Worm (Caenorhabditis elegans) whole organism, mixed stage, embryonic: ENCODE data around the gene smcl-1.

Source experiments
- M03D4.4 ChIP-seq: sonication (generic microtip); optimal IDR thresholded peaks from 2 replicates; lab custom pipeline; 2017; ENCODE audit warnings: mild to moderate bottlenecking, missing genetic modification characterization, missing compliant biosample characterization
- bed-3 ChIP-seq: fragments of 200-800 bp; sonication (Bioruptor generic); optimal IDR thresholded peaks from 3 replicates; lab custom pipeline; 2018; ENCODE audit warnings: mild to moderate bottlenecking, missing genetic modification characterization, moderate library complexity, missing compliant biosample characterization
- blmp-1 ChIP-seq: fragments of 150-350 bp; optimal IDR thresholded peaks from 2 replicates; lab custom pipeline; 2014; ENCODE audit warnings: missing biosample characterization, missing genetic modification characterization
- ceh-39 ChIP-seq: fragments of 150-350 bp; optimal IDR thresholded peaks from 2 replicates; lab custom pipeline; 2014; ENCODE audit warnings: missing biosample characterization, missing genetic modification characterization
- ceh-43 ChIP-seq: fragments of 200-800 bp; sonication (Bioruptor generic); optimal IDR thresholded peaks from 2 replicates; lab custom pipeline; 2018; ENCODE audit warnings: mild to moderate bottlenecking, missing genetic modification characterization, moderate library complexity, missing compliant biosample characterization
- ceh-83 ChIP-seq: fragments of 200-800 bp; sonication (Bioruptor generic); optimal IDR thresholded peaks from 2 replicates; lab custom pipeline; 2018; ENCODE audit warnings: mild to moderate bottlenecking, missing genetic modification characterization, missing compliant biosample characterization
- ces-1 ChIP-seq: fragments of 150-350 bp; optimal IDR thresholded peaks from 2 replicates; lab custom pipeline; 2014; ENCODE audit warnings: missing biosample characterization, missing genetic modification reagents, missing genetic modification characterization
- cnd-1 ChIP-seq: fragments of 200-800 bp; sonication (Bioruptor generic); optimal IDR thresholded peaks from 2 replicates; lab custom pipeline; 2018; ENCODE audit warnings: mild to moderate bottlenecking, missing genetic modification characterization, missing compliant biosample characterization
- drap-1 ChIP-seq: fragments of 200-800 bp; sonication (Bioruptor generic); optimal IDR thresholded peaks from 3 replicates; lab custom pipeline; 2018; ENCODE audit warnings: mild to moderate bottlenecking, missing genetic modification characterization, missing compliant biosample characterization
- elt-1 ChIP-seq: sonication (generic microtip); optimal IDR thresholded peaks from 2 replicates; lab custom pipeline; 2017; ENCODE audit warnings: missing genetic modification characterization, mild to moderate bottlenecking, missing compliant biosample characterization, antibody characterized with exemption, moderate library complexity, borderline replicate concordance; ENCODE audit not compliant: insufficient read depth
- elt-3 ChIP-seq: fragments of 150-350 bp; optimal IDR thresholded peaks from 2 replicates; lab custom pipeline; 2014; ENCODE audit warnings: missing biosample characterization, missing genetic modification characterization
- flh-1 ChIP-seq: fragments of 200-800 bp; sonication (Bioruptor generic); optimal IDR thresholded peaks from 2 replicates; lab custom pipeline; 2018; ENCODE audit warnings: mild to moderate bottlenecking, missing genetic modification characterization, moderate library complexity, missing compliant biosample characterization
- ham-2 ChIP-seq: fragments of 200-800 bp; sonication (Bioruptor generic); optimal IDR thresholded peaks from 2 replicates; lab custom pipeline; 2018; ENCODE audit warnings: mild to moderate bottlenecking, missing genetic modification characterization, missing compliant biosample characterization
- lin-13 ChIP-seq: fragments of 150-350 bp; optimal IDR thresholded peaks from 2 replicates; lab custom pipeline; 2014; ENCODE audit warnings: missing biosample characterization, missing genetic modification characterization
- lin-32 ChIP-seq: fragments of 200-800 bp; sonication (Bioruptor generic); optimal IDR thresholded peaks from 2 replicates; lab custom pipeline; 2018; ENCODE audit warnings: mild to moderate bottlenecking, missing genetic modification characterization, missing compliant biosample characterization
- lsy-2 ChIP-seq: fragments of 150-350 bp; optimal IDR thresholded peaks from 2 replicates; lab custom pipeline; 2014; ENCODE audit warnings: missing biosample characterization, missing genetic modification characterization
- mab-5 ChIP-seq: fragments of 150-350 bp; optimal IDR thresholded peaks from 2 replicates; lab custom pipeline; 2014; ENCODE audit warnings: missing biosample characterization, missing genetic modification characterization
- mep-1 ChIP-seq: fragments of 150-350 bp; optimal IDR thresholded peaks from 2 replicates; lab custom pipeline; 2017; ENCODE audit warnings: missing biosample characterization, missing genetic modification reagents, missing genetic modification characterization, inconsistent platforms
- mls-2 ChIP-seq: sonication (generic microtip); optimal IDR thresholded peaks from 2 replicates; lab custom pipeline; 2016; ENCODE audit warnings: mild to moderate bottlenecking, missing genetic modification characterization, moderate library complexity, missing compliant biosample characterization
- nhr-12 ChIP-seq: fragments of 150-350 bp; optimal IDR thresholded peaks from 2 replicates; lab custom pipeline; 2014; ENCODE audit warnings: missing biosample characterization, missing genetic modification characterization
- nhr-2 ChIP-seq: fragments of 150-350 bp; optimal IDR thresholded peaks from 2 replicates; lab custom pipeline; 2014; ENCODE audit warnings: missing biosample characterization, missing genetic modification characterization
- nhr-28 ChIP-seq: fragments of 150-350 bp; optimal IDR thresholded peaks from 2 replicates; lab custom pipeline; 2014; ENCODE audit warnings: missing biosample characterization, missing genetic modification characterization
- nhr-76 ChIP-seq: sonication (generic microtip); optimal IDR thresholded peaks from 2 replicates; lab custom pipeline; 2017; ENCODE audit warnings: missing biosample characterization, missing genetic modification characterization
- pha-4 ChIP-seq: fragments of 150-350 bp; optimal IDR thresholded peaks from 2 replicates; lab custom pipeline; 2018; ENCODE audit warnings: missing biosample characterization, missing genetic modification reagents, missing genetic modification characterization
- sem-2 ChIP-seq: fragments of 200-800 bp; sonication (Bioruptor generic); optimal IDR thresholded peaks from 2 replicates; lab custom pipeline; 2018; ENCODE audit warnings: mild to moderate bottlenecking, missing genetic modification characterization, missing compliant biosample characterization
- snpc-4 ChIP-seq: fragments of 150-350 bp; optimal IDR thresholded peaks from 2 replicates; lab custom pipeline; 2014; ENCODE audit warnings: missing biosample characterization, missing genetic modification characterization
- sptf-1 ChIP-seq: sonication (generic microtip); optimal IDR thresholded peaks from 2 replicates; lab custom pipeline; 2017; ENCODE audit warnings: mild to moderate bottlenecking, missing genetic modification characterization, moderate library complexity, missing compliant biosample characterization
- tbx-8 ChIP-seq: fragments of 200-800 bp; sonication (Bioruptor generic); optimal IDR thresholded peaks from 2 replicates; lab custom pipeline; 2018; ENCODE audit warnings: mild to moderate bottlenecking, missing genetic modification characterization, moderate library complexity, missing compliant biosample characterization
- unc-120 ChIP-seq: sonication (generic microtip); optimal IDR thresholded peaks from 2 replicates; lab custom pipeline; 2017; ENCODE audit warnings: missing genetic modification characterization, missing compliant biosample characterization; ENCODE audit not compliant: poor library complexity, severe bottlenecking
- unc-39 ChIP-seq: fragments of 150-350 bp; optimal IDR thresholded peaks from 2 replicates; lab custom pipeline; 2014; ENCODE audit warnings: missing biosample characterization, missing genetic modification characterization
- unc-62 ChIP-seq: fragments of 150-350 bp; optimal IDR thresholded peaks from 2 replicates; lab custom pipeline; 2014; ENCODE audit warnings: missing biosample characterization, missing genetic modification reagents, missing genetic modification characterization
- zip-8 ChIP-seq: fragments of 150-350 bp; optimal IDR thresholded peaks from 2 replicates; lab custom pipeline; 2014; ENCODE audit warnings: missing biosample characterization, missing genetic modification characterization
- ztf-11 ChIP-seq: fragments of 150-350 bp; optimal IDR thresholded peaks from 2 replicates; lab custom pipeline; 2014; ENCODE audit warnings: missing biosample characterization, missing genetic modification characterization

The smcl-1 gene

DNA sequence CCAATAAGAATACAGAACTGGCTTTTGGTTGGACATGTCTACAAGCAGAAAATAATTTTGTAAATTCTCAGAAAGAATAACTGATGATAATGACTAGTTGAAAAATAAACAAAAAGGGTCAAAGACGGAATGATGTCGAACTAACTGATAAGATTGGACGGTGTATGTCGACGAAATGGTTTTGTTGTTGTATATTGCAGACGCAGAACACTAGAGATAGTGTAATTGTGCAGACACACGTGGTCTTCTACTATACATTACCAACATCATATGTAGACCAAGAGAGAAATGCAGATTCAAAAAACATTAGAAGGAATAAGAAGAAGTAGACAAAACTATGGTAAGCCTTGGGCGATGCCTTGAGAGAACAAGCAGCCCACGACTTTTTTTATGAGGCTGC, 34.5 kb downstream of the smcl-1 start, which contains the start of the genes gst-42 and D1053.2:
TSS of gene gst-42 (minus strand) at position 176 of the 400 bp plus-strand sequence.
TSS of gene D1053.2 (plus strand) at position 391 of the 400 bp plus-strand sequence.
- no peak for TF ChIP-seq drap-1 (GFP tag; lab: Kevin White, UChicago)
- no peak for TF ChIP-seq snpc-4 (tag; lab: Kevin White, UChicago)
- no peak for TF ChIP-seq mls-2
- no peak for TF ChIP-seq mab-5
- no peak for TF ChIP-seq blmp-1 (tag; lab: Kevin White, UChicago)
- TF ChIP-seq ceh-43: no peak
- no peak for TF ChIP-seq sem-2 (GFP tag; lab: Kevin White, UChicago)
- TF ChIP-seq lin-32: no peak
- TF ChIP-seq nhr-12: no peak
- TF ChIP-seq ham-2: no peak
- no peak for TF ChIP-seq ces-1 (GFP tag; lab: Kevin White, UChicago)
- TF ChIP-seq elt-1: no peak
- no peak for TF ChIP-seq ceh-39 (tag; lab: Kevin White, UChicago)
- TF ChIP-seq unc-39 (tag; lab: Kevin White, UChicago): no peak
- TF ChIP-seq mep-1 (tag; lab: Kevin White, UChicago): no peak
- TF ChIP-seq nhr-76: no peak
- TF ChIP-seq bed-3 (GFP tag; lab: Kevin White, UChicago): no peak
- TF ChIP-seq unc-62: no peak
- TF ChIP-seq flh-1: no peak
- no peak for TF ChIP-seq zip-8 (tag; lab: Kevin White, UChicago)

DNA sequence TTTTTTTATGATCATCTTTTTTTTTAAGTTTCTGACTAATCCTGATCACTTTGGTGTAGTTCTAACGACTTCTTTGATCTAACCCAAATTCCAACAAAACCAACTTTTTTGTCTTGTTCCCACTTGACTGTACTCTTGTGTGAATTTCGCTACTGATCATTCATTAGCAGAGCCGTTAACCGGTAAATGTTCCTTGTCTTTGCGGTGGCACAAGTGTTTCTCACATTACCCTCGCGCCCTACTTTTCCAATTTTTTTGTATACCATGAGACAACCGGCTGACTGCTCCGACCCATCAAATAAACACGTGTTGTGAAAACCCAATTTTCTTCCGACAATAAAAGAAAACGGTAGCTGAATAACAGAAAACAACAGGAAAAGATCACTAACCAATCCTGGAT, 39.5 kb downstream of the smcl-1 start:
- TF ChIP-seq nhr-76: no peak
- TF ChIP-seq lsy-2 (tag; lab: Kevin White, UChicago): no peak
- TF ChIP-seq ceh-83 (GFP tag; lab: Kevin White, UChicago): no peak
- TF ChIP-seq ztf-11 (tag; lab: Kevin White, UChicago): no peak
- TF ChIP-seq ceh-43: no peak
- no peak for TF ChIP-seq lin-13 (tag; lab: Kevin White, UChicago)
- TF ChIP-seq elt-1: no peak
- no peak for TF ChIP-seq flh-1
- TF ChIP-seq unc-120: no peak
- TF ChIP-seq ces-1 (GFP tag; lab: Kevin White, UChicago): no peak
- no peak for TF ChIP-seq nhr-28
- TF ChIP-seq cnd-1: no peak
- TF ChIP-seq mep-1 (tag; lab: Kevin White, UChicago): no peak
- TF ChIP-seq ceh-39 (tag; lab: Kevin White, UChicago): no peak
- no peak for TF ChIP-seq drap-1 (GFP tag; lab: Kevin White, UChicago)
- TF ChIP-seq pha-4 (tag; lab: Kevin White, UChicago): no peak

DNA sequence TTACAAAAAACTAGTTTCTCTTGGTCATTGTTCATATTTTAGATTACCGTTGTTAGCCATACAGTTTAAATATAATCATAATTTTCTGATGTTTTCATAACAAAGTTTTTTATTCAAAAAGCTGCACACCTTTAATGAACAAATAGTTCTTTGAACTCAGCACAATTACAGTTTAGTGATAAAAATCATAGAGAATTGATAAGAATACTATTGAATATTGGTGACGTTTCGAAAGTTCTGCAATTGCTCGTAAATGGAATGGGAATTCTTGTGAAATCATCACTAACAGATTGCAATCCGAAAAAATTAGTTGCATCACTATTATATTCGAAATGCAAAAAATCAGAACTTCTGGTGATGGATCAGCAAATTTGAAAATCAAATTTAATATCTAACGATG, 40.8 kb downstream of the smcl-1 start:
- no peak for TF ChIP-seq pha-4 (tag; lab: Kevin White, UChicago)
- TF ChIP-seq, all 35 proteins: peak for 0

DNA sequence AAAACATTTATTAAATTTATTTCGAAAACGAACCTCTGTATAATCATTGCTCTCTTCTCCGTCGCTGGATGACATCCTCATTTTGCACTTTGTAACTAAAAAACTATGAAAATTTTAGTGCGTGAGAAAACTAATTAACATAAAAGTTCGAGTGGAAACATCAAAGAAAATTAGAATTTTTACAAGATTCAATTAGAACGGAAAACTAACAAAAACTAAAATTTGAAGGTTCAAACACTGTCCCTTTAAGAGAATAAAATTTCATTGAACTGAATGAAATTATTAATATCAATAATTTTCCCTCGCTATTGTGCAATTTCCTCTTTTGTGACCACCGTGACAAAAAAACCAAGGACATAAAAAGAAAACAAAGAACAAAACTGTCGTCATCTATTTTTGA, 43.8 kb downstream of the smcl-1 start, which contains the start of gene D1053.3:
TSS of gene D1053.3 (minus strand) at position 101 of the 400 bp plus-strand sequence.
- no peak for TF ChIP-seq unc-39 (tag; lab: Kevin White, UChicago)
- TF ChIP-seq lin-13 (tag; lab: Kevin White, UChicago): no peak
- TF ChIP-seq elt-1: no peak
- TF ChIP-seq pha-4 (tag; lab: Kevin White, UChicago): no peak
- TF ChIP-seq ces-1 (GFP tag; lab: Kevin White, UChicago): no peak
- no peak for TF ChIP-seq nhr-2 (tag; lab: Kevin White, UChicago)
- no peak for TF ChIP-seq mep-1 (tag; lab: Kevin White, UChicago)
- no peak for TF ChIP-seq sptf-1 (tag; lab: Kevin White, UChicago)
- no peak for TF ChIP-seq elt-3 (tag; lab: Kevin White, UChicago)
- TF ChIP-seq nhr-76: no peak
- no peak for TF ChIP-seq tbx-8
- no peak for TF ChIP-seq snpc-4 (tag; lab: Kevin White, UChicago)
- TF ChIP-seq lsy-2 (tag; lab: Kevin White, UChicago): no peak
- no peak for TF ChIP-seq nhr-28

DNA sequence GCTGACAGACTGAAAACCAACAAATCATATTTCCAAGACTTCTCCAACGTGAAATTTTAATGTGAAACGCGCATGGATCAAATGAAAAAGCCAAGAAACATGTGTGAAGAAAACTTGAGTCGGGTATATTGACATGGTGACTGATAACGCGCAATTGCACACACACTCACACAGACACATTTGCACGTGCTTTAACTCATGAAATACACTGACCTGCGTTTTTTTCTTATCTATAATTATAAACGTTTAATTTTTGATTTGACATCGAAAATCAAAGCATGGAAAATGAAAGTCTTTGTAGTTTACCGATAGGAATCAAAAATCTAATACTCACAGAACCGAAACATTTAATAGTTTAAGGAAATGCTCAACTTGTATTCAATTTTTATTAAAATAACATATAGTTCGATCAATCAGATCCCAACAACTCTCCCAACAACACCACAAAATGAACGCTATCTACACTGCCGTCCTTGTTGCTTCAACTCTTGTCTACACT, 45.4 kb downstream of the smcl-1 start, which contains the start of gene nspa-9:
TSS of gene nspa-9 (plus strand) at position 449 of the 499 bp plus-strand sequence.
- TF ChIP-seq sptf-1 (tag; lab: Kevin White, UChicago): no peak
- TF ChIP-seq M03D4.4 (tag; lab: Kevin White, UChicago): no peak
- TF ChIP-seq mab-5: no peak
